Worm (Caenorhabditis elegans) whole organism, young adult: ENCODE measurements around the gene fzr-1.

Experiments
- B0019.2 ChIP-seq: fragments of 200-800 bp; sonication (Bioruptor generic); conservative IDR thresholded peaks from 2 replicates; pipeline ENCODE4 v1.3.6; 2022; ENCODE audit warnings: missing genetic modification reagents, missing genetic modification characterization, missing compliant biosample characterization
- D2030.7 ChIP-seq: fragments of 200-800 bp; sonication (Bioruptor generic); IDR thresholded peaks from 2 replicates; pipeline ENCODE4 v1.3.6; 2022; ENCODE audit warnings: missing genetic modification reagents, missing genetic modification characterization, missing compliant biosample characterization
- F10E7.11 ChIP-seq: sonication (generic microtip); optimal IDR thresholded peaks from 2 replicates; lab custom pipeline; 2017; ENCODE audit warnings: mild to moderate bottlenecking, missing genetic modification characterization, moderate library complexity, missing compliant biosample characterization
- F23B12.7 ChIP-seq: sonication (generic microtip); optimal IDR thresholded peaks from 2 replicates; lab custom pipeline; 2017; ENCODE audit warnings: missing genetic modification characterization, mild to moderate bottlenecking, missing compliant biosample characterization, antibody characterized with exemption, moderate library complexity; ENCODE audit not compliant: insufficient read depth
- F33H1.4 ChIP-seq: fragments of 200-800 bp; sonication (Bioruptor generic); IDR thresholded peaks from 2 replicates; pipeline ENCODE4 v1.3.6; 2022; ENCODE audit warnings: missing genetic modification reagents, missing genetic modification characterization, missing compliant biosample characterization
- F57A8.1 ChIP-seq: fragments of 200-800 bp; sonication (Bioruptor generic); optimal IDR thresholded peaks from 2 replicates; lab custom pipeline; 2018; ENCODE audit warnings: mild to moderate bottlenecking, missing genetic modification characterization, moderate library complexity, missing compliant biosample characterization
- F57C9.4 ChIP-seq: sonication (generic microtip); optimal IDR thresholded peaks from 2 replicates; lab custom pipeline; 2017; ENCODE audit warnings: mild to moderate bottlenecking, missing genetic modification characterization, missing compliant biosample characterization
- Y53F4B.3 ChIP-seq: fragments of 200-800 bp; sonication (Bioruptor generic); IDR thresholded peaks from 2 replicates; pipeline ENCODE4 v1.3.6; 2022; ENCODE audit warnings: missing genetic modification reagents, missing genetic modification characterization, missing compliant biosample characterization
- Y53G8AR.9 ChIP-seq: fragments of 200-800 bp; sonication (Bioruptor generic); conservative IDR thresholded peaks from 2 replicates; pipeline ENCODE4 v1.3.6; 2022; ENCODE audit warnings: missing genetic modification reagents, missing genetic modification characterization, missing compliant biosample characterization
- Y67H2A.10 ChIP-seq: fragments of 200-800 bp; sonication (Bioruptor generic); conservative IDR thresholded peaks from 2 replicates; pipeline ENCODE4 v1.3.6; 2022; ENCODE audit warnings: missing genetic modification reagents, missing genetic modification characterization, missing compliant biosample characterization
- Y79H2A.3 ChIP-seq: fragments of 200-800 bp; sonication (Bioruptor generic); conservative IDR thresholded peaks from 2 replicates; pipeline ENCODE4 v1.3.6; 2022; ENCODE audit warnings: missing genetic modification reagents, missing genetic modification characterization, missing compliant biosample characterization
- ZK185.1 ChIP-seq: sonication (generic microtip); optimal IDR thresholded peaks from 2 replicates; lab custom pipeline; 2016; ENCODE audit warnings: mild to moderate bottlenecking, missing genetic modification characterization, missing compliant biosample characterization; ENCODE audit not compliant: poor library complexity, severe bottlenecking
- akir-1 ChIP-seq: fragments of 200-800 bp; sonication (Bioruptor generic); optimal IDR thresholded peaks from 2 replicates; lab custom pipeline; 2018; ENCODE audit warnings: mild to moderate bottlenecking, missing genetic modification characterization, moderate library complexity, missing compliant biosample characterization
- aptf-3 ChIP-seq: fragments of 200-800 bp; sonication (Bioruptor generic); IDR thresholded peaks from 2 replicates; pipeline ENCODE4 v1.3.6; 2022; ENCODE audit warnings: missing genetic modification characterization, missing compliant biosample characterization
- atf-7 ChIP-seq: sonication (generic microtip); optimal IDR thresholded peaks from 2 replicates; lab custom pipeline; 2017; ENCODE audit warnings: mild to moderate bottlenecking, missing genetic modification characterization, missing compliant biosample characterization
- attf-5 ChIP-seq: fragments of 200-800 bp; sonication (Bioruptor generic); optimal IDR thresholded peaks from 2 replicates; lab custom pipeline; 2018; ENCODE audit warnings: mild to moderate bottlenecking, missing genetic modification characterization, missing compliant biosample characterization
- ceh-40 ChIP-seq: fragments of 200-800 bp; sonication (Bioruptor generic); IDR thresholded peaks from 2 replicates; pipeline ENCODE4 v1.3.6; 2022; ENCODE audit warnings: missing genetic modification characterization, missing compliant biosample characterization
- die-1 ChIP-seq: sonication (generic microtip); optimal IDR thresholded peaks from 2 replicates; lab custom pipeline; 2016; ENCODE audit warnings: missing genotype, mild to moderate bottlenecking, missing genetic modification characterization, missing compliant biosample characterization
- dox-1 ChIP-seq: fragments of 200-800 bp; sonication (Bioruptor generic); IDR thresholded peaks from 2 replicates; pipeline ENCODE4 v1.3.6; 2022; ENCODE audit warnings: missing genetic modification reagents, missing genetic modification characterization, missing compliant biosample characterization
- egl-18 ChIP-seq: fragments of 200-800 bp; sonication (Bioruptor generic); IDR thresholded peaks from 2 replicates; pipeline ENCODE4 v1.3.6; 2022; ENCODE audit warnings: missing genetic modification reagents, missing genetic modification characterization, missing compliant biosample characterization
- egrh-3 ChIP-seq: fragments of 200-800 bp; sonication (Bioruptor generic); IDR thresholded peaks from 2 replicates; pipeline ENCODE4 v1.3.6; 2022; ENCODE audit warnings: missing genetic modification reagents, missing genetic modification characterization, missing compliant biosample characterization
- hsf-1 ChIP-seq: fragments of 200-800 bp; sonication (Bioruptor generic); IDR thresholded peaks from 2 replicates; pipeline ENCODE4 v1.3.6; 2022; ENCODE audit warnings: missing genetic modification reagents, missing genetic modification characterization, missing compliant biosample characterization
- lsy-27 ChIP-seq: sonication (generic microtip); optimal IDR thresholded peaks from 2 replicates; lab custom pipeline; 2017; ENCODE audit warnings: missing genetic modification characterization, mild to moderate bottlenecking, missing compliant biosample characterization, antibody characterized with exemption, missing genotype, borderline replicate concordance; ENCODE audit not compliant: insufficient read depth
- madf-10 ChIP-seq: sonication (generic microtip); optimal IDR thresholded peaks from 2 replicates; lab custom pipeline; 2016; ENCODE audit warnings: mild to moderate bottlenecking, missing genetic modification characterization, missing compliant biosample characterization
- madf-3 ChIP-seq: fragments of 200-800 bp; sonication (Bioruptor generic); IDR thresholded peaks from 2 replicates; pipeline ENCODE4 v1.3.6; 2022; ENCODE audit warnings: missing genetic modification reagents, missing genetic modification characterization, missing compliant biosample characterization
- madf-6 ChIP-seq: fragments of 200-800 bp; sonication (Bioruptor generic); IDR thresholded peaks from 2 replicates; pipeline ENCODE4 v1.3.6; 2022; ENCODE audit warnings: missing genetic modification reagents, missing genetic modification characterization, missing compliant biosample characterization
- nfya-2 ChIP-seq: fragments of 200-800 bp; sonication (Bioruptor generic); IDR thresholded peaks from 2 replicates; pipeline ENCODE4 v1.3.6; 2022; ENCODE audit warnings: missing genetic modification reagents, missing genetic modification characterization, missing compliant biosample characterization
- nhr-80 ChIP-seq: sonication (generic microtip); optimal IDR thresholded peaks from 2 replicates; lab custom pipeline; 2016; ENCODE audit warnings: missing genetic modification characterization, missing compliant biosample characterization
- sdz-38 ChIP-seq: sonication (generic microtip); optimal IDR thresholded peaks from 2 replicates; lab custom pipeline; 2016; ENCODE audit warnings: missing genotype, missing genetic modification characterization, missing compliant biosample characterization
- sptf-2 ChIP-seq: fragments of 200-800 bp; sonication (Bioruptor generic); optimal IDR thresholded peaks from 2 replicates; lab custom pipeline; 2018; ENCODE audit warnings: mild to moderate bottlenecking, missing genetic modification characterization, missing compliant biosample characterization
- tbx-9 ChIP-seq: sonication (generic microtip); optimal IDR thresholded peaks from 2 replicates; lab custom pipeline; 2016; ENCODE audit warnings: borderline replicate concordance, missing genetic modification characterization, inconsistent platforms, missing compliant biosample characterization
- unc-130 ChIP-seq: sonication (generic microtip); optimal IDR thresholded peaks from 2 replicates; lab custom pipeline; 2016; ENCODE audit warnings: missing genetic modification reagents, missing genetic modification characterization, missing compliant biosample characterization
- zim-3 ChIP-seq: sonication (generic microtip); optimal IDR thresholded peaks from 2 replicates; lab custom pipeline; 2017; ENCODE audit warnings: mild to moderate bottlenecking, missing genetic modification characterization, moderate library complexity, missing compliant biosample characterization
- ztf-28 ChIP-seq: fragments of 200-800 bp; sonication (Bioruptor generic); IDR thresholded peaks from 2 replicates; pipeline ENCODE4 v1.3.6; 2022; ENCODE audit warnings: missing genetic modification reagents, missing genetic modification characterization, missing compliant biosample characterization

fzr-1 gene

DNA sequence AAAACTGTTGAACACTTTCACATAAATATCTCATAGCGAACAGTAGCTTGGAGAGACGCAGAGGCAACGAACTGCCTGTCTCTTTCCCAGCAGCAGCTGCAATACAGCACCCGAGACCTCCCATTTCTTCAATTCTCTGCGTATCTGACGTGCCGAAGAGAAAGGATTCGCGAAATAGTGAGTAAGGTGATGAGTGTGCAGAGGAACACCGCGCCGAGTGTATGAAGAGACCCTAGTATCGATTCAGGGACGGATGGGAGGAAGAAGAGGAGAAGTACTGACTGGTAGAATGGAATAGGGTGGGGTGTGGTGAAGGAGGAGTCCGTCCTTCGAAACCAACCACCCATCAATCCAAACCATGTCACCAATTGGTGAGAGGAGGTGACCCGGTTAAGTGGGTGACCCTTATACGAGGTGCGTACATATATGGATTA, 1.9 kb upstream of the fzr-1 start (continued):
- no peak for TF ChIP-seq sdz-38 (tag; lab: Kevin White, UChicago)
- TF ChIP-seq, all 124 proteins: peak for 27

DNA sequence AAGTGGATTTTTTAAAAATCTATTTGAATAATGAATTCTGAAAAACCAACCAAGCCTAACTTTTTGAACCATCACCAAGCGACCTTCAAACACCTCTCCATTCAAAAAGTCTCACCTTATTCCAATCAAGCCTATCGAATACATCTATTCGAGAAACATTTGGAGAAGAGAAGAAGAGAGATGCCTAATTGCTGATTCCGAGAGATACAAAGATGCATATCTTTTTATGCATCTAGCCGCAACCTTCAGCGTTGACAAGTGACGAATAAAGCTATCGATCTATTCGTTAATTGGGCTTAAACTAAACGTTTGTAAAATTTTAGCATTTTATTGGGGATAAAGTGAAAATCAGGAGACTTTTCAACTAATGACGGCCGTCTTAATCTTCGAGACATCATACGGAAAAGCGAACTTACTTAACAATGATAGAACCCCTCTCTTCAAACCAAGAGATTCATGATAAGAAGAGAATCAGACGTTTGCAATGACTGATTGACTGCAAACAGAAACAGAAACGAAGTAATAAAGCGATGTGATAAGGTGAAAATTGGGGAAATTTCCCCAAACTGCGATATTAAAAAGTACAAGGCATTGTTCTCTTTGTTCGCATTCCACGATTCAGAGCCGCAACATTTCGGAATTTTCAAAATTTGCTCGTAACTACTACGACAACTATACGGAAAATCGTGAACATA, 821 bp upstream of the fzr-1 start:
- TF ChIP-seq nhr-80 (tag; lab: Kevin White, UChicago) (peak; percentile 50), madf-6 (0 out of 2 replicates have a peak, but pooled peaks have one; percentile 31), akir-1 (GFP tag; lab: Kevin White, UChicago) (no peak)

DNA sequence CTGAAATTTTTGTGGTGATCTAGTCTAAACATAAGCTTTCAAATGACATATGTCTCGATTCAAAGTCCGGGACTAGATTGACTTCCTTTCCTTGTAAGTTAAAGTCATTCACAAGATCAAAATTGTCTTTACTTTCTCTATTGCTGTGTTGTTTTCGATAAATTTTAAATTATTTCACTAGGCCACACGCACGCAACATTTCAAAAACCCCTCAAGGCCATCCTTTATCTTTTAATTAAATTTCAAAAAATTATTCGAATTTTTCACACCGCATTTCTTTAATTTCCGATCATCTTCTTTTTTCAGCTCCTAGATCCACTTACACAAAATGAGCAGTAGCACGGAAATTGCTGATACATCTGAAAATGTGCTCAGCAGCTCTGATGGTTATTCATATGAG, 8.0 kb downstream of the fzr-1 start, which contains the start of gene ZK1307.7:
Gene ZK1307.7 (plus strand): TSS at position 301 of the 400 bp plus-strand sequence.
- TF ChIP-seq sptf-2 (no peak), tbx-9 (tag; lab: Kevin White, UChicago) (no peak), Y53G8AR.9 (GFP tag; lab: Robert Waterston, UW) (no peak), nfya-2 (GFP tag; lab: Robert Waterston, UW) (no peak), F10E7.11 (tag; lab: Kevin White, UChicago) (no peak), atf-7 (tag; lab: Kevin White, UChicago) (no peak), Y67H2A.10 (GFP tag; lab: Robert Waterston, UW) (no peak), F57C9.4 (tag; lab: Kevin White, UChicago) (no peak), zim-3 (tag; lab: Kevin White, UChicago) (no peak), unc-130 (GFP tag; lab: Kevin White, UChicago) (no peak)

DNA sequence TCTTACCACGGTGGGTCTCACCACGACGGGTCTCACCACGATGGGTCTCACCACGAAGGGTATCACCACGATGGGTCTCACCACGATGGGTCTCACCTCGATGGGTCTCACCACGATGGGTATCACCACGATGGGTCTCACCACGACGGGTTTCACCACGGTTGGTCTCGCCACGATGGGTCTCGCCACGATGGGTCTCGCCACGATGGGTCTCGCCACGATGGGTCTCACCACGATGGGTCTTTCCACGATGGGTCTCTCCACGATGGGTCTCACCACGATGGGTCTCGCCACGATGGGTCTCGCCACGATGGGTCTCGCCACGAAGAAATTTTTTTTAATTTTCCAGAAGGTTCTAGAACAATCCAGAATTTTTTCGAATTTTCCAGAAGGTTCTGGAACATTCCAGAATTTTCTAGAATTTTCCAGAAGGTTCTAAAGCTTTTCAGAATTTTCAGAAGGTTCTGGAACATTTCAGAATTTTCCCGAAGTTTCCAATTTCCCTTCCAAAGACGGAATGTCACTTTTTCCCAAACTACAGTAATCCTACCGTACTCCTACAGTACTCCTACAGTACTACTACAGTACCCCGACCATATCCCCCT, 10.2 kb downstream of the fzr-1 start:
- TF ChIP-seq D2030.7 (GFP tag; lab: Robert Waterston, UW) = peak; percentile 21; the same call in 1 of the 2 replicates
- TF ChIP-seq egrh-3 (GFP tag; lab: Robert Waterston, UW) = peak; percentile 14; the same call in 1 of the 2 replicates
- 0 out of 2 replicates have a peak, but pooled peaks have one; percentile 22 for TF ChIP-seq aptf-3 (GFP tag; lab: Robert Waterston, UW)
- TF ChIP-seq dox-1 (GFP tag; lab: Robert Waterston, UW) = peak; percentile 33; the same call in 1 of the 2 replicates
- peak; percentile 70; the same call in 1 of the 2 replicates for TF ChIP-seq madf-3 (GFP tag; lab: Robert Waterston, UW)
- TF ChIP-seq madf-6 = peak; percentile 28
- TF ChIP-seq hsf-1 (GFP tag; lab: Robert Waterston, UW) = peak; percentile 95
- peak; percentile 60 for TF ChIP-seq F33H1.4 (GFP tag; lab: Robert Waterston, UW)
- TF ChIP-seq, all 124 proteins: peak for 8; not testable (repeated sequence) for 116

DNA sequence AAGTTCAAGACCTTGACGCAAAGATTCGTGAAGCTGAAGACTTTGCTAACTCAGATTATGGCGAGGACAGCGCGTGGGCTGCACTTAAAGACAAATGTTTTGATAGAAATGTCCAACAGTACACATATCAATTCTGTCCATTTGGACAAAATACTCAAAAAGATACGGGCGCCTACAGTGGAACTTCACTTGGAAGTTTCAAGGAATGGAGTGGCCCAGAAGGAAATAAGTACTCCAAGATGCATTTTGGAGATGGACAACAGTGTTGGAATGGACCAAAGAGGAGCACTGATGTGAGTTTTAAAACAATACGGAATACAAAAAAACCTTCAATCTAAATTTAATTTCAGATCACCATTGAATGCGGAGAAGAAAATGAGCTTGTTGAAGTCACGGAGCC, 18.3 kb downstream of the fzr-1 start:
- TF ChIP-seq egl-18 (GFP tag; lab: Robert Waterston, UW) (no peak), Y53F4B.3 (GFP tag; lab: Robert Waterston, UW) (no peak), F57A8.1 (GFP tag; lab: Kevin White, UChicago) (no peak), lsy-27 (tag; lab: Kevin White, UChicago) (no peak), ceh-40 (GFP tag; lab: Robert Waterston, UW) (no peak), B0019.2 (GFP tag; lab: Robert Waterston, UW) (no peak), madf-10 (tag; lab: Kevin White, UChicago) (no peak), attf-5 (GFP tag; lab: Kevin White, UChicago) (no peak), ZK185.1 (tag; lab: Kevin White, UChicago) (no peak), madf-3 (GFP tag; lab: Robert Waterston, UW) (no peak), ztf-28 (GFP tag; lab: Robert Waterston, UW) (no peak), die-1 (tag; lab: Kevin White, UChicago) (no peak), F23B12.7 (tag; lab: Kevin White, UChicago) (no peak), Y79H2A.3 (GFP tag; lab: Robert Waterston, UW) (no peak)
